Fruit fly (Drosophila melanogaster) whole organism, embryonic: Measurements from ENCODE around the gene CG31752.
A peak's percentile ranks its signal among the peaks of the same experiment; 100 is the strongest.

ENCODE experiments used
- Bteb2 ChIP-seq: fragments of 200-800 bp; sonication (Bioruptor generic); optimal IDR thresholded peaks from 2 replicates; lab custom pipeline; 2016; ENCODE audit warnings: missing biosample characterization, missing genetic modification characterization
- CG10267 ChIP-seq: fragments of 200-800 bp; sonication (Bioruptor generic); optimal IDR thresholded peaks from 2 replicates; lab custom pipeline; 2018; ENCODE audit warnings: missing biosample characterization, mild to moderate bottlenecking, missing genetic modification characterization, moderate library complexity
- CG10959 ChIP-seq: fragments of 200-800 bp; sonication (Bioruptor generic); IDR thresholded peaks from 2 replicates; pipeline ENCODE4 v1.3.6; 2022; ENCODE audit warnings: missing biosample characterization, missing genetic modification characterization
- CG11398 ChIP-seq: fragments of 200-800 bp; sonication (Bioruptor generic); optimal IDR thresholded peaks from 2 replicates; lab custom pipeline; 2016; ENCODE audit warnings: missing biosample characterization, missing genetic modification characterization
- CG11695 ChIP-seq: fragments of 200-800 bp; sonication (Bioruptor generic); IDR thresholded peaks from 3 replicates; pipeline ENCODE4 v1.3.6; 2022; ENCODE audit warnings: missing biosample characterization, missing genetic modification characterization
- CG12942 ChIP-seq: fragments of 200-800 bp; sonication (Bioruptor generic); optimal IDR thresholded peaks from 3 replicates; lab custom pipeline; 2016; ENCODE audit warnings: missing biosample characterization, missing genetic modification characterization
- CG14710 ChIP-seq: fragments of 200-800 bp; sonication (Bioruptor generic); optimal IDR thresholded peaks from 3 replicates; lab custom pipeline; 2019; ENCODE audit warnings: missing biosample characterization, mild to moderate bottlenecking, missing genetic modification characterization, moderate library complexity
- CG1603 ChIP-seq: fragments of 200-800 bp; sonication (Bioruptor generic); optimal IDR thresholded peaks from 2 replicates; lab custom pipeline; 2019; ENCODE audit warnings: missing biosample characterization, mild to moderate bottlenecking, missing genetic modification characterization, moderate library complexity
- CG17361 ChIP-seq: fragments of 200-800 bp; sonication (Bioruptor generic); IDR thresholded peaks from 3 replicates; pipeline ENCODE4 v1.3.6; 2022; ENCODE audit warnings: missing biosample characterization, missing genetic modification characterization
- CG17912 ChIP-seq: fragments of 200-800 bp; sonication (Bioruptor generic); optimal IDR thresholded peaks from 2 replicates; lab custom pipeline; 2018; ENCODE audit warnings: missing biosample characterization, mild to moderate bottlenecking, missing genetic modification characterization
- CG18262 ChIP-seq: fragments of 200-800 bp; optimal IDR thresholded peaks from 3 replicates; lab custom pipeline; 2019; ENCODE audit warnings: missing biosample characterization, mild to moderate bottlenecking, missing genetic modification characterization, moderate library complexity
- CG2875 ChIP-seq: fragments of 200-800 bp; sonication (Bioruptor generic); optimal IDR thresholded peaks from 2 replicates; lab custom pipeline; 2017; ENCODE audit warnings: missing biosample characterization, mild to moderate bottlenecking, missing genetic modification characterization, missing genetic modification reagents
- CG30403 ChIP-seq: fragments of 200-800 bp; sonication (Bioruptor generic); optimal IDR thresholded peaks from 3 replicates; lab custom pipeline; 2016; ENCODE audit warnings: missing biosample characterization, missing genetic modification characterization
- CG3065 ChIP-seq: fragments of 200-800 bp; sonication (Bioruptor generic); optimal IDR thresholded peaks from 2 replicates; lab custom pipeline; 2016; ENCODE audit warnings: missing biosample characterization, missing genetic modification characterization
- CG31365 ChIP-seq: fragments of 200-800 bp; sonication (Bioruptor generic); optimal IDR thresholded peaks from 2 replicates; lab custom pipeline; 2018; ENCODE audit warnings: missing biosample characterization, mild to moderate bottlenecking, missing genetic modification characterization
- CG4707 ChIP-seq: fragments of 200-800 bp; sonication (Bioruptor generic); optimal IDR thresholded peaks from 2 replicates; lab custom pipeline; 2018; ENCODE audit warnings: missing biosample characterization, mild to moderate bottlenecking, missing genetic modification characterization, moderate library complexity
- CG5180 ChIP-seq: fragments of 200-800 bp; sonication (Bioruptor generic); optimal IDR thresholded peaks from 3 replicates; lab custom pipeline; 2017; ENCODE audit warnings: missing biosample characterization, missing genetic modification characterization, mild to moderate bottlenecking, moderate library complexity, missing genetic modification reagents
- CG6689 ChIP-seq: fragments of 200-800 bp; sonication (Bioruptor generic); IDR thresholded peaks from 2 replicates; pipeline ENCODE4 v1.3.6; 2022; ENCODE audit warnings: missing biosample characterization, missing genetic modification characterization
- CG7357 ChIP-seq: fragments of 200-800 bp; sonication (Bioruptor generic); IDR thresholded peaks from 3 replicates; pipeline ENCODE4 v1.3.6; 2022; ENCODE audit warnings: missing biosample characterization, missing genetic modification characterization
- CG7372 ChIP-seq: fragments of 200-800 bp; sonication (Bioruptor generic); IDR thresholded peaks from 2 replicates; pipeline ENCODE4 v1.3.6; 2022; ENCODE audit warnings: missing biosample characterization, missing genetic modification characterization
- Chrac-16 ChIP-seq: fragments of 200-800 bp; sonication (Bioruptor generic); optimal IDR thresholded peaks from 3 replicates; lab custom pipeline; 2016; ENCODE audit warnings: missing biosample characterization, missing genetic modification characterization
- Dp ChIP-seq: fragments of 200-800 bp; sonication (Bioruptor generic); optimal IDR thresholded peaks from 2 replicates; lab custom pipeline; 2018; ENCODE audit warnings: missing biosample characterization, mild to moderate bottlenecking, missing genetic modification characterization, moderate library complexity
- Fer2 ChIP-seq: fragments of 200-800 bp; sonication (Bioruptor generic); optimal IDR thresholded peaks from 2 replicates; lab custom pipeline; 2018; ENCODE audit warnings: missing biosample characterization, mild to moderate bottlenecking, missing genetic modification characterization, moderate library complexity
- Myb ChIP-seq: fragments of 200-800 bp; sonication (Bioruptor generic); optimal IDR thresholded peaks from 2 replicates; lab custom pipeline; 2016; ENCODE audit warnings: missing biosample characterization, missing genetic modification characterization
- Oli ChIP-seq: fragments of 200-800 bp; sonication (Bioruptor generic); optimal IDR thresholded peaks from 2 replicates; lab custom pipeline; 2018; ENCODE audit warnings: missing biosample characterization, mild to moderate bottlenecking, missing genetic modification characterization, moderate library complexity
- Six4 ChIP-seq: fragments of 200-800 bp; sonication (Bioruptor generic); optimal IDR thresholded peaks from 2 replicates; lab custom pipeline; 2016; ENCODE audit warnings: missing biosample characterization, missing genetic modification characterization
- Trl ChIP-seq, 3 experiments: fragments of >200 bp in 2 of 3; fragments of 200-800 bp in 1 of 3; sonication (Bioruptor generic) in 1 of 3; optimal IDR thresholded peaks; 2 replicates in 1 of 3; 3 replicates in 2 of 3; lab custom pipeline; 2016 to 2017; ENCODE audit warnings: missing biosample characterization in 1 of 3, missing genetic modification characterization in 1 of 3
- Usf ChIP-seq: fragments of 200-800 bp; sonication (Bioruptor generic); optimal IDR thresholded peaks from 2 replicates; lab custom pipeline; 2017; ENCODE audit warnings: missing genotype, missing biosample characterization, missing genetic modification characterization
- Xrp1 ChIP-seq: fragments of 200-800 bp; sonication (Bioruptor generic); IDR thresholded peaks from 2 replicates; pipeline ENCODE4 v1.3.6; 2022; ENCODE audit warnings: missing biosample characterization, missing genetic modification characterization
- abd-A ChIP-seq: fragments of 200-800 bp; sonication (Bioruptor generic); optimal IDR thresholded peaks from 3 replicates; lab custom pipeline; 2019; ENCODE audit warnings: missing biosample characterization, mild to moderate bottlenecking, missing genetic modification characterization, moderate library complexity
- bcd ChIP-seq: fragments of 200-800 bp; sonication (Bioruptor generic); optimal IDR thresholded peaks from 2 replicates; lab custom pipeline; 2017; ENCODE audit warnings: missing biosample characterization, mild to moderate bottlenecking, missing genetic modification characterization
- chif ChIP-seq, 2 experiments: fragments of 200-800 bp; sonication (Bioruptor generic); optimal IDR thresholded peaks; 3 replicates each; lab custom pipeline; 2016; ENCODE audit warnings: missing biosample characterization in 2 of 2, missing genetic modification characterization in 2 of 2
- ci ChIP-seq: fragments of 200-800 bp; sonication (Bioruptor generic); IDR thresholded peaks from 3 replicates; pipeline ENCODE4 v1.3.6; 2022; ENCODE audit warnings: missing biosample characterization, missing genetic modification characterization
- da ChIP-seq: fragments of 200-800 bp; sonication (Bioruptor generic); optimal IDR thresholded peaks from 2 replicates; lab custom pipeline; 2016; ENCODE audit warnings: missing biosample characterization, missing genetic modification characterization
- dan ChIP-seq: fragments of 200-800 bp; sonication (Bioruptor generic); IDR thresholded peaks from 2 replicates; pipeline ENCODE4 v1.3.6; 2022; ENCODE audit warnings: missing biosample characterization, missing genetic modification characterization
- dimm ChIP-seq: fragments of 200-800 bp; sonication (Bioruptor generic); IDR thresholded peaks from 2 replicates; pipeline ENCODE4 v1.3.6; 2022; ENCODE audit warnings: missing biosample characterization, missing genetic modification characterization
- eve ChIP-seq, 2 experiments: fragments of >200 bp; optimal IDR thresholded peaks; 2 replicates each; lab custom pipeline; 2017; ENCODE audit warnings: missing biosample characterization in 2 of 2, missing genetic modification characterization in 2 of 2
- gcm ChIP-seq: fragments of 200-800 bp; sonication (Bioruptor generic); optimal IDR thresholded peaks from 2 replicates; lab custom pipeline; 2019; ENCODE audit warnings: missing biosample characterization, mild to moderate bottlenecking, missing genetic modification characterization, moderate library complexity
- ken ChIP-seq: fragments of 200-800 bp; sonication (Bioruptor generic); IDR thresholded peaks from 3 replicates; pipeline ENCODE4 v1.3.6; 2022; ENCODE audit warnings: missing biosample characterization, missing genetic modification characterization
- lola ChIP-seq, 3 experiments: fragments of >200 bp in 2 of 3; fragments of 200-800 bp in 1 of 3; sonication (Bioruptor generic) in 1 of 3; optimal IDR thresholded peaks; 2 replicates each; lab custom pipeline; 2017 to 2019; ENCODE audit warnings: missing biosample characterization in 3 of 3, missing genetic modification characterization in 3 of 3, mild to moderate bottlenecking in 1 of 3, moderate library complexity in 1 of 3
- mam ChIP-seq: fragments of 200-800 bp; sonication (Bioruptor generic); optimal IDR thresholded peaks from 3 replicates; lab custom pipeline; 2016; ENCODE audit warnings: missing biosample characterization, missing genetic modification characterization
- nerfin-1 ChIP-seq: fragments of 200-800 bp; sonication (Bioruptor generic); optimal IDR thresholded peaks from 3 replicates; lab custom pipeline; 2019; ENCODE audit warnings: missing biosample characterization, mild to moderate bottlenecking, missing genetic modification characterization, moderate library complexity
- row ChIP-seq: fragments of 200-800 bp; sonication (Bioruptor generic); IDR thresholded peaks from 3 replicates; pipeline ENCODE4 v1.3.6; 2022; ENCODE audit warnings: missing biosample characterization, missing genetic modification characterization
- sd ChIP-seq: fragments of 200-800 bp; sonication (Bioruptor generic); optimal IDR thresholded peaks from 3 replicates; lab custom pipeline; 2018; ENCODE audit warnings: missing biosample characterization, mild to moderate bottlenecking, missing genetic modification characterization, moderate library complexity
- sens-2 ChIP-seq: fragments of 200-800 bp; sonication (Bioruptor generic); IDR thresholded peaks from 2 replicates; pipeline ENCODE4 v1.3.6; 2022; ENCODE audit warnings: missing biosample characterization, missing genetic modification characterization
- shn ChIP-seq: fragments of 200-800 bp; sonication (Bioruptor generic); optimal IDR thresholded peaks from 3 replicates; lab custom pipeline; 2016; ENCODE audit warnings: missing biosample characterization, missing genetic modification characterization
- slou ChIP-seq: fragments of 200-800 bp; sonication (Bioruptor generic); optimal IDR thresholded peaks from 3 replicates; lab custom pipeline; 2016; ENCODE audit warnings: missing biosample characterization, missing genetic modification characterization
- so ChIP-seq: fragments of 200-800 bp; sonication (Bioruptor generic); IDR thresholded peaks from 3 replicates; pipeline ENCODE4 v1.3.6; 2022; ENCODE audit warnings: missing biosample characterization, missing genetic modification characterization
- sr ChIP-seq: fragments of 200-800 bp; sonication (Bioruptor generic); IDR thresholded peaks from 3 replicates; pipeline ENCODE4 v1.3.6; 2022; ENCODE audit warnings: missing biosample characterization, missing genetic modification characterization
- tup ChIP-seq: fragments of 200-800 bp; sonication (Bioruptor generic); optimal IDR thresholded peaks from 2 replicates; lab custom pipeline; 2016; ENCODE audit warnings: missing biosample characterization, mild to moderate bottlenecking, missing genetic modification characterization, moderate library complexity

The CG31752 gene

DNA sequence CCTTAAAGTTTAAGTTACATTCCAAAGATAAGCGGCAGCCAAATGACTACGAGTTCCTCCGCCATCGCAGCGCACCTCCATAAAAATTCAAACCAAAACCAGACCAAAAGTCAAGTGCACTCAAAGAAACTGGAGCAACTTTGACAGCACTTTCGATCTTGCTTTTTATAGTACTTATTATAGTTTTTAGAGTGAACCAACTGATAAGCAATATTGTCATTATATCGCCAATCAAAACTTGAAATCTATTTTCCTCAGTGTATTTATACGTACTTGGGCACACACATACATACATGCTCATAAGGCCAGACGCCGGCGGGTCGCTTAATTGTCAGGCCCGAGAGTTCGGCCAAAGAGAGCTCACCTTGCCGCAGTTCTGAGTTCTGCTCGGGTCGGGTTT, 49.0 kb upstream of the CG31752 start (continued):
- TF ChIP-seq sd (tag; lab: Kevin White, UChicago) (no peak), so (GFP tag; lab: Robert Waterston, UW) (peak; percentile 72; the same call in 2 of the 3 replicates), eve (GFP tag; optimal IDR thresholded peaks at IDR 0.05; lab: Kevin White, UChicago) (peak in 1 of 2 experiments; percentile 59), CG10959 (GFP tag; lab: Robert Waterston, UW) (peak; percentile 92), CG7357 (GFP tag; lab: Robert Waterston, UW) (peak; percentile 63; the same call in 2 of the 3 replicates), Fer2 (tag; lab: Kevin White, UChicago) (no peak), CG14710 (tag; lab: Kevin White, UChicago) (peak; percentile 88), sr (GFP tag; lab: Robert Waterston, UW) (no peak), CG10267 (tag; lab: Kevin White, UChicago) (peak; percentile 83), nerfin-1 (tag; lab: Kevin White, UChicago) (peak; percentile 74), shn (peak; percentile 62), CG12942 (GFP tag; lab: Kevin White, UChicago) (peak; percentile 29), Xrp1 (GFP tag; lab: Robert Waterston, UW) (peak; percentile 91), Dp (GFP tag; lab: Kevin White, UChicago) (no peak), chif (GFP tag; optimal IDR thresholded peaks at IDR 0.05; lab: Kevin White, UChicago) (peak; percentile 82 to 90), CG17912 (GFP tag; lab: Kevin White, UChicago) (no peak), da (GFP tag; lab: Kevin White, UChicago) (no peak), sens-2 (peak; percentile 69), Oli (tag; lab: Kevin White, UChicago) (peak; percentile 71), ci (GFP tag; lab: Robert Waterston, UW) (peak; percentile 87), bcd (GFP tag; lab: Kevin White, UChicago) (peak; percentile 67), Myb (GFP tag; lab: Kevin White, UChicago) (peak; percentile 48), CG18262 (peak; percentile 89), CG30403 (GFP tag; lab: Kevin White, UChicago) (peak; percentile 65), Usf (GFP tag; lab: Kevin White, UChicago) (peak; percentile 72), CG3065 (GFP tag; lab: Kevin White, UChicago) (peak; percentile 25), Trl (optimal IDR thresholded peaks at IDR 0.05; lab: Kevin White, UChicago) (no peak), Trl (GFP tag; optimal IDR thresholded peaks at IDR 0.05; lab: Kevin White, UChicago) (peak; percentile 76), dan (GFP tag; lab: Robert Waterston, UW) (peak; percentile 84), CG17361 (GFP tag; lab: Robert Waterston, UW) (peak; percentile 76), CG7372 (GFP tag; lab: Robert Waterston, UW) (peak; percentile 35; the same call in 1 of the 2 replicates), ken (peak; percentile 69), Six4 (GFP tag; lab: Kevin White, UChicago) (peak; percentile 62), Bteb2 (no peak), lola (GFP tag; optimal IDR thresholded peaks at IDR 0.05; lab: Kevin White, UChicago) (peak in 1 of 3 experiments; percentile 91), abd-A (no peak), mam (GFP tag; lab: Kevin White, UChicago) (peak; percentile 55), CG4707 (GFP tag; lab: Kevin White, UChicago) (peak; percentile 50), gcm (GFP tag; lab: Kevin White, UChicago) (peak; percentile 66), tup (GFP tag; lab: Kevin White, UChicago) (peak; percentile 90), CG31365 (tag; lab: Kevin White, UChicago) (peak; percentile 24), CG6689 (GFP tag; lab: Robert Waterston, UW) (peak; percentile 78), CG5180 (GFP tag; lab: Kevin White, UChicago) (peak; percentile 30), row (GFP tag; lab: Robert Waterston, UW) (peak; percentile 77), slou (GFP tag; lab: Kevin White, UChicago) (peak; percentile 55), dimm (GFP tag; lab: Robert Waterston, UW) (0 out of 2 replicates have a peak, but pooled peaks have one; percentile 28), Chrac-16 (GFP tag; lab: Kevin White, UChicago) (peak; percentile 89), CG1603 (tag; lab: Kevin White, UChicago) (peak; percentile 93), CG11398 (GFP tag; lab: Kevin White, UChicago) (peak; percentile 48), CG11695 (GFP tag; lab: Robert Waterston, UW) (peak; percentile 44; the same call in 1 of the 3 replicates), CG2875 (peak; percentile 69)
